Worm (Caenorhabditis elegans) whole organism, L4/young adult: Measurements from ENCODE around the gene sknr-1.

Experiments
- W03F9.2 ChIP-seq: fragments of 150-350 bp; optimal IDR thresholded peaks from 2 replicates; lab custom pipeline; 2014; ENCODE audit warnings: missing biosample characterization, missing genetic modification characterization
- him-1 ChIP-seq: sonication (generic microtip); optimal IDR thresholded peaks from 2 replicates; lab custom pipeline; 2016; ENCODE audit warnings: missing genotype, missing genetic modification reagents, missing genetic modification characterization, missing compliant biosample characterization

DNA sequence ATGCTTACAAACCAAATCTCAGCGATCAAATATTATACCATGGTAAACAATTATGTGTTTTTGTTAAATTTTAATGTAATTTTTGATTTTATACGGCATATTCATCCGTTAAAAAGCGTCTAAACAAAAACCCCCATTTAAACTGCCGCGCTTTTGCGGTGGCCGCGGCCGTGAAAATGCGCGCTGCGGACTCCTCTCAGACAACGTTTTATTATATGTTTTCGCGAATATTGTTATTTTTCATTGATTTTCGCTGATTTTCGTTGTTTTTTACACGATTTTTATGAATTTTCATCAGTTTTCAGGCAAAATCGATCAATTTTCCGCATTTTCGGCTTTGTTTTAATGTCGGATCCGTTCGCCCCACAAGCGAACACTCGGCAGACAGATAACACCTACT is 13.3 kb upstream of the sknr-1 start, which contains the start of gene W02H5.19:
- TF ChIP-seq him-1: peak; percentile 28
- TF ChIP-seq W03F9.2: peak; percentile 82
